Worm (Caenorhabditis elegans) whole organism, young adult: ENCODE results near the gene cest-17.

Source experiments
- B0261.1 ChIP-seq: sonication (generic microtip); optimal IDR thresholded peaks from 2 replicates; lab custom pipeline; 2016; ENCODE audit warnings: mild to moderate bottlenecking, missing genetic modification characterization, moderate library complexity, missing compliant biosample characterization
- F10E7.11 ChIP-seq: sonication (generic microtip); optimal IDR thresholded peaks from 2 replicates; lab custom pipeline; 2017; ENCODE audit warnings: mild to moderate bottlenecking, missing genetic modification characterization, moderate library complexity, missing compliant biosample characterization
- F22D6.2 ChIP-seq: sonication (generic microtip); optimal IDR thresholded peaks from 2 replicates; lab custom pipeline; 2016; ENCODE audit warnings: mild to moderate bottlenecking, missing genetic modification characterization, missing compliant biosample characterization
- F49E8.2 ChIP-seq: sonication (generic microtip); optimal IDR thresholded peaks from 3 replicates; lab custom pipeline; 2017; ENCODE audit warnings: missing genetic modification characterization, mild to moderate bottlenecking, missing compliant biosample characterization, antibody characterized with exemption, moderate library complexity; ENCODE audit not compliant: insufficient read depth
- F52B5.7 ChIP-seq: sonication (generic microtip); optimal IDR thresholded peaks from 2 replicates; lab custom pipeline; 2016; ENCODE audit warnings: mild to moderate bottlenecking, missing genetic modification characterization, missing compliant biosample characterization
- F57C9.4 ChIP-seq: sonication (generic microtip); optimal IDR thresholded peaks from 2 replicates; lab custom pipeline; 2017; ENCODE audit warnings: mild to moderate bottlenecking, missing genetic modification characterization, missing compliant biosample characterization
- T07F8.4 ChIP-seq: sonication (generic microtip); optimal IDR thresholded peaks from 2 replicates; lab custom pipeline; 2016; ENCODE audit warnings: mild to moderate bottlenecking, missing genetic modification characterization, moderate library complexity, missing compliant biosample characterization
- Y53G8AR.9 ChIP-seq: fragments of 200-800 bp; sonication (Bioruptor generic); conservative IDR thresholded peaks from 2 replicates; pipeline ENCODE4 v1.3.6; 2022; ENCODE audit warnings: missing genetic modification reagents, missing genetic modification characterization, missing compliant biosample characterization
- Y67H2A.10 ChIP-seq: fragments of 200-800 bp; sonication (Bioruptor generic); conservative IDR thresholded peaks from 2 replicates; pipeline ENCODE4 v1.3.6; 2022; ENCODE audit warnings: missing genetic modification reagents, missing genetic modification characterization, missing compliant biosample characterization
- Y95B8A.8 ChIP-seq: fragments of 200-800 bp; sonication (Bioruptor generic); IDR thresholded peaks from 2 replicates; pipeline ENCODE4 v1.3.6; 2022; ENCODE audit warnings: missing genetic modification reagents, missing genetic modification characterization, missing compliant biosample characterization
- ZK185.1 ChIP-seq: sonication (generic microtip); optimal IDR thresholded peaks from 2 replicates; lab custom pipeline; 2016; ENCODE audit warnings: mild to moderate bottlenecking, missing genetic modification characterization, missing compliant biosample characterization; ENCODE audit not compliant: poor library complexity, severe bottlenecking
- athp-1 ChIP-seq: sonication (generic microtip); optimal IDR thresholded peaks from 2 replicates; lab custom pipeline; 2017; ENCODE audit warnings: mild to moderate bottlenecking, missing genetic modification characterization, missing compliant biosample characterization
- attf-5 ChIP-seq: fragments of 200-800 bp; sonication (Bioruptor generic); optimal IDR thresholded peaks from 2 replicates; lab custom pipeline; 2018; ENCODE audit warnings: mild to moderate bottlenecking, missing genetic modification characterization, missing compliant biosample characterization
- attf-6 ChIP-seq: fragments of 200-800 bp; sonication (Bioruptor generic); IDR thresholded peaks from 2 replicates; pipeline ENCODE4 v1.3.6; 2022; ENCODE audit warnings: missing genetic modification reagents, missing genetic modification characterization, missing compliant biosample characterization
- ccch-3 ChIP-seq: fragments of 200-800 bp; sonication (Bioruptor generic); optimal IDR thresholded peaks from 2 replicates; lab custom pipeline; 2018; ENCODE audit warnings: mild to moderate bottlenecking, missing genetic modification characterization, missing compliant biosample characterization
- cebp-2 ChIP-seq: fragments of 200-800 bp; sonication (Bioruptor generic); IDR thresholded peaks from 2 replicates; pipeline ENCODE4 v1.3.6; 2022; ENCODE audit warnings: missing genetic modification characterization, missing compliant biosample characterization
- ceh-27 ChIP-seq: fragments of 200-800 bp; sonication (Bioruptor generic); optimal IDR thresholded peaks from 2 replicates; lab custom pipeline; 2018; ENCODE audit warnings: mild to moderate bottlenecking, missing genetic modification characterization, moderate library complexity, missing compliant biosample characterization
- ceh-58 ChIP-seq: fragments of 200-800 bp; sonication (Bioruptor generic); IDR thresholded peaks from 2 replicates; pipeline ENCODE4 v1.3.6; 2022; ENCODE audit warnings: missing genetic modification characterization, missing compliant biosample characterization
- ceh-91 ChIP-seq: fragments of 200-800 bp; sonication (Bioruptor generic); IDR thresholded peaks from 2 replicates; pipeline ENCODE4 v1.3.6; 2022; ENCODE audit warnings: missing genetic modification reagents, missing genetic modification characterization, missing compliant biosample characterization
- die-1 ChIP-seq: sonication (generic microtip); optimal IDR thresholded peaks from 2 replicates; lab custom pipeline; 2016; ENCODE audit warnings: missing genotype, mild to moderate bottlenecking, missing genetic modification characterization, missing compliant biosample characterization
- dpff-1 ChIP-seq: sonication (generic microtip); optimal IDR thresholded peaks from 2 replicates; lab custom pipeline; 2017; ENCODE audit warnings: mild to moderate bottlenecking, missing genetic modification characterization, missing compliant biosample characterization
- dpl-1 ChIP-seq: fragments of 150-350 bp; optimal IDR thresholded peaks from 2 replicates; lab custom pipeline; 2014; ENCODE audit warnings: missing biosample characterization, missing genetic modification reagents, missing genetic modification characterization
- egl-18 ChIP-seq: fragments of 200-800 bp; sonication (Bioruptor generic); IDR thresholded peaks from 2 replicates; pipeline ENCODE4 v1.3.6; 2022; ENCODE audit warnings: missing genetic modification reagents, missing genetic modification characterization, missing compliant biosample characterization
- egrh-3 ChIP-seq: fragments of 200-800 bp; sonication (Bioruptor generic); IDR thresholded peaks from 2 replicates; pipeline ENCODE4 v1.3.6; 2022; ENCODE audit warnings: missing genetic modification reagents, missing genetic modification characterization, missing compliant biosample characterization
- ets-4 ChIP-seq: fragments of 200-800 bp; sonication (Bioruptor generic); optimal IDR thresholded peaks from 2 replicates; lab custom pipeline; 2018; ENCODE audit warnings: mild to moderate bottlenecking, missing genetic modification characterization, missing compliant biosample characterization
- fkh-3 ChIP-seq: sonication (generic microtip); optimal IDR thresholded peaks from 2 replicates; lab custom pipeline; 2016; ENCODE audit warnings: mild to moderate bottlenecking, missing genetic modification characterization, missing compliant biosample characterization
- gei-17 ChIP-seq: fragments of 200-800 bp; sonication (Bioruptor generic); optimal IDR thresholded peaks from 2 replicates; lab custom pipeline; 2018; ENCODE audit warnings: mild to moderate bottlenecking, missing genetic modification characterization, missing compliant biosample characterization
- him-1 ChIP-seq: sonication (generic microtip); optimal IDR thresholded peaks from 2 replicates; lab custom pipeline; 2016; ENCODE audit warnings: missing genotype, missing genetic modification reagents, missing genetic modification characterization, missing compliant biosample characterization
- hlh-12 ChIP-seq: sonication (generic microtip); optimal IDR thresholded peaks from 2 replicates; lab custom pipeline; 2016; ENCODE audit warnings: missing genetic modification characterization, missing compliant biosample characterization
- hmg-20 ChIP-seq: fragments of 200-800 bp; sonication (Bioruptor generic); IDR thresholded peaks from 2 replicates; pipeline ENCODE4 v1.3.6; 2022; ENCODE audit warnings: missing genetic modification reagents, missing genetic modification characterization, missing compliant biosample characterization
- lin-26 ChIP-seq: fragments of 200-800 bp; sonication (Bioruptor generic); IDR thresholded peaks from 2 replicates; pipeline ENCODE4 v1.3.6; 2022; ENCODE audit warnings: missing genetic modification reagents, missing genetic modification characterization, missing compliant biosample characterization
- lsl-1 ChIP-seq: fragments of 200-800 bp; sonication (Bioruptor generic); optimal IDR thresholded peaks from 2 replicates; lab custom pipeline; 2018; ENCODE audit warnings: mild to moderate bottlenecking, missing genetic modification characterization, moderate library complexity, missing compliant biosample characterization
- lsy-27 ChIP-seq: sonication (generic microtip); optimal IDR thresholded peaks from 2 replicates; lab custom pipeline; 2017; ENCODE audit warnings: missing genetic modification characterization, mild to moderate bottlenecking, missing compliant biosample characterization, antibody characterized with exemption, missing genotype, borderline replicate concordance; ENCODE audit not compliant: insufficient read depth
- mxl-1 ChIP-seq: sonication (generic microtip); optimal IDR thresholded peaks from 2 replicates; lab custom pipeline; 2016; ENCODE audit warnings: missing genetic modification characterization, missing compliant biosample characterization
- nfya-2 ChIP-seq: fragments of 200-800 bp; sonication (Bioruptor generic); IDR thresholded peaks from 2 replicates; pipeline ENCODE4 v1.3.6; 2022; ENCODE audit warnings: missing genetic modification reagents, missing genetic modification characterization, missing compliant biosample characterization
- nhr-179 ChIP-seq: sonication (generic microtip); optimal IDR thresholded peaks from 2 replicates; lab custom pipeline; 2016; ENCODE audit warnings: mild to moderate bottlenecking, missing genetic modification characterization, missing compliant biosample characterization
- pha-4 ChIP-seq: fragments of 150-350 bp; sonication (generic microtip); optimal IDR thresholded peaks from 2 replicates; lab custom pipeline; 2014; ENCODE audit warnings: missing biosample characterization, missing genetic modification reagents, missing genetic modification characterization
- rec-8 ChIP-seq, 2 experiments: sonication (generic microtip); optimal IDR thresholded peaks; 2 replicates each; lab custom pipeline; 2016; ENCODE audit warnings: mild to moderate bottlenecking in 2 of 2, missing genetic modification characterization in 2 of 2, missing genetic modification reagents in 2 of 2, missing genotype in 2 of 2, missing biosample characterization in 1 of 2, missing compliant biosample characterization in 1 of 2, moderate library complexity in 1 of 2
- repo-1 ChIP-seq: sonication (generic microtip); optimal IDR thresholded peaks from 2 replicates; lab custom pipeline; 2017; ENCODE audit warnings: mild to moderate bottlenecking, missing genetic modification characterization, missing compliant biosample characterization
- snpc-3.4 ChIP-seq: sonication (generic microtip); optimal IDR thresholded peaks from 2 replicates; lab custom pipeline; 2017; ENCODE audit warnings: missing genetic modification characterization, mild to moderate bottlenecking, missing compliant biosample characterization, antibody characterized with exemption, moderate library complexity, missing genotype, missing genetic modification reagents
- snpc-4 ChIP-seq, 5 experiments: fragments of 150-350 bp in 1 of 5; sonication (generic microtip) in 4 of 5; optimal IDR thresholded peaks; 2 replicates each; lab custom pipeline; 2014 to 2018; ENCODE audit warnings: missing genetic modification characterization in 5 of 5, missing biosample characterization in 3 of 5, antibody characterized with exemption in 2 of 5, mild to moderate bottlenecking in 2 of 5, missing compliant biosample characterization in 2 of 5, missing genotype in 2 of 5, moderate library complexity in 2 of 5, missing genetic modification reagents in 1 of 5
- somi-1 ChIP-seq: fragments of 200-800 bp; sonication (Bioruptor generic); optimal IDR thresholded peaks from 2 replicates; lab custom pipeline; 2018; ENCODE audit warnings: mild to moderate bottlenecking, missing genetic modification characterization, missing compliant biosample characterization
- sptf-2 ChIP-seq: fragments of 200-800 bp; sonication (Bioruptor generic); optimal IDR thresholded peaks from 2 replicates; lab custom pipeline; 2018; ENCODE audit warnings: mild to moderate bottlenecking, missing genetic modification characterization, missing compliant biosample characterization
- tbp1 ChIP-seq: fragments of 200-800 bp; sonication (Bioruptor generic); optimal IDR thresholded peaks from 2 replicates; lab custom pipeline; 2018; ENCODE audit warnings: mild to moderate bottlenecking, missing genetic modification characterization, missing compliant biosample characterization
- tbx-9 ChIP-seq: sonication (generic microtip); optimal IDR thresholded peaks from 2 replicates; lab custom pipeline; 2016; ENCODE audit warnings: borderline replicate concordance, missing genetic modification characterization, inconsistent platforms, missing compliant biosample characterization
- tlf-1 ChIP-seq: fragments of 200-800 bp; sonication (Bioruptor generic); optimal IDR thresholded peaks from 2 replicates; lab custom pipeline; 2018; ENCODE audit warnings: mild to moderate bottlenecking, missing genetic modification characterization, missing compliant biosample characterization
- xnd-1 ChIP-seq: sonication (generic microtip); optimal IDR thresholded peaks from 2 replicates; lab custom pipeline; 2016; ENCODE audit warnings: missing genotype, missing genetic modification reagents, missing genetic modification characterization, missing compliant biosample characterization
- ztf-6 ChIP-seq: fragments of 200-800 bp; sonication (Bioruptor generic); IDR thresholded peaks from 2 replicates; pipeline ENCODE4 v1.3.6; 2022; ENCODE audit warnings: missing genetic modification reagents, missing genetic modification characterization, missing compliant biosample characterization

cest-17 gene

ce11 chrV:8178914-8179542 lies 24.1 kb upstream of the cest-17 start, which contains the start of gene srp-7 (continued):
- TF ChIP-seq hmg-20 (GFP tag; lab: Robert Waterston, UW) (no peak), ceh-91 (GFP tag; lab: Robert Waterston, UW) (no peak), ceh-58 (GFP tag; lab: Robert Waterston, UW) (no peak), tlf-1 (GFP tag; lab: Kevin White, UChicago) (no peak), attf-6 (no peak), tbp1 (GFP tag; lab: Kevin White, UChicago) (no peak), sptf-2 (GFP tag; lab: Kevin White, UChicago) (no peak), F10E7.11 (tag; lab: Kevin White, UChicago) (no peak), Y95B8A.8 (GFP tag; lab: Robert Waterston, UW) (no peak), lin-26 (GFP tag; lab: Robert Waterston, UW) (peak; percentile 55; the same call in 1 of the 2 replicates), fkh-3 (tag; lab: Kevin White, UChicago) (no peak), pha-4 (no peak), tbx-9 (tag; lab: Kevin White, UChicago) (no peak), ceh-27 (GFP tag; lab: Kevin White, UChicago) (no peak), cebp-2 (no peak), lsy-27 (tag; lab: Kevin White, UChicago) (no peak), nhr-179 (tag; lab: Kevin White, UChicago) (no peak), xnd-1 (tag; lab: Kevin White, UChicago) (no peak), F57C9.4 (tag; lab: Kevin White, UChicago) (no peak), hlh-12 (tag; lab: Kevin White, UChicago) (no peak), F49E8.2 (tag; lab: Kevin White, UChicago) (no peak), snpc-3.4 (tag; lab: Kevin White, UChicago) (no peak), him-1 (no peak), F22D6.2 (tag; lab: Kevin White, UChicago) (no peak), Y67H2A.10 (0 out of 2 replicates have a peak, but pooled peaks have one; percentile 24), rec-8 (tag; optimal IDR thresholded peaks at IDR 0.05; lab: Kevin White, UChicago) (no peak), dpff-1 (tag; lab: Kevin White, UChicago) (no peak), die-1 (tag; lab: Kevin White, UChicago) (no peak), somi-1 (GFP tag; lab: Kevin White, UChicago) (no peak), B0261.1 (no peak), egrh-3 (peak; percentile 33; the same call in 1 of the 2 replicates), T07F8.4 (tag; lab: Kevin White, UChicago) (no peak), ccch-3 (no peak), ZK185.1 (no peak), lsl-1 (GFP tag; lab: Kevin White, UChicago) (no peak), dpl-1 (GFP tag; lab: Kevin White, UChicago) (no peak), egl-18 (GFP tag; lab: Robert Waterston, UW) (no peak), ztf-6 (GFP tag; lab: Robert Waterston, UW) (no peak), repo-1 (tag; lab: Kevin White, UChicago) (no peak), attf-5 (no peak), Y53G8AR.9 (GFP tag; lab: Robert Waterston, UW) (no peak), F52B5.7 (tag; lab: Kevin White, UChicago) (no peak), snpc-4 (GFP tag; optimal IDR thresholded peaks at IDR 0.05; lab: Kevin White, UChicago) (no peak), snpc-4 (tag; optimal IDR thresholded peaks at IDR 0.05; lab: Kevin White, UChicago) (no peak), athp-1 (tag; lab: Kevin White, UChicago) (no peak), ets-4 (GFP tag; lab: Kevin White, UChicago) (no peak), nfya-2 (GFP tag; lab: Robert Waterston, UW) (no peak), mxl-1 (tag; lab: Kevin White, UChicago) (no peak), gei-17 (GFP tag; lab: Kevin White, UChicago) (no peak)
